1 fruit fly cellular context compared by ENCODE assay signal in genomic region chrX:2155868-2156267, dm6.
TF ChIP-seq lines count a peak whose summit lies in the region.

No protein-coding gene starts in this region.

TF ChIP-seq in whole organism, embryonic, 481 proteins besides CTCF, POLR2A, EP300 and RAD21 (continued from another document and continues in another):
- no peak for TF ChIP-seq toy (GFP tag; IDR thresholded peaks at IDR 0.05; lab: Robert Waterston, UW)
- TF ChIP-seq slou (GFP tag; optimal IDR thresholded peaks at IDR 0.05; lab: Kevin White, UChicago), result no peak
- no peak for TF ChIP-seq CG11398 (GFP tag; optimal IDR thresholded peaks at IDR 0.05; lab: Kevin White, UChicago)
- no peak for TF ChIP-seq unc-4 (GFP tag; IDR thresholded peaks at IDR 0.05; lab: Robert Waterston, UW; ENCODE audit: partially characterized antibody)
- TF ChIP-seq CG1233 (GFP tag; optimal IDR thresholded peaks at IDR 0.05; lab: Kevin White, UChicago), result no peak
- no peak for TF ChIP-seq CG4282 (GFP tag; optimal IDR thresholded peaks at IDR 0.05; lab: Kevin White, UChicago)
- TF ChIP-seq z (GFP tag; IDR thresholded peaks at IDR 0.05; lab: Robert Waterston, UW), result 0 out of 3 replicates have a peak, but pooled peaks have one; percentile 22
- no peak for TF ChIP-seq chif (GFP tag; optimal IDR thresholded peaks at IDR 0.05; lab: Kevin White, UChicago)
- no peak for TF ChIP-seq ERR (GFP tag; optimal IDR thresholded peaks at IDR 0.05; lab: Kevin White, UChicago)
- no peak for TF ChIP-seq dmrt99B (tag; optimal IDR thresholded peaks at IDR 0.05; lab: Kevin White, UChicago)
- peak; percentile 43 for TF ChIP-seq sd (tag; optimal IDR thresholded peaks at IDR 0.05; lab: Kevin White, UChicago)
- TF ChIP-seq CG10979 (tag; optimal IDR thresholded peaks at IDR 0.05; lab: Kevin White, UChicago), result no peak
- TF ChIP-seq hb (GFP tag; IDR thresholded peaks at IDR 0.05; lab: Robert Waterston, UW; ENCODE audit: partially characterized antibody), result no peak
- no peak for TF ChIP-seq CG16863 (GFP tag; optimal IDR thresholded peaks at IDR 0.05; lab: Kevin White, UChicago)
- no peak for TF ChIP-seq CG4707 (GFP tag; optimal IDR thresholded peaks at IDR 0.05; lab: Kevin White, UChicago)
- no peak for TF ChIP-seq luna (GFP tag; optimal IDR thresholded peaks at IDR 0.05; lab: Kevin White, UChicago)
- no peak for TF ChIP-seq scrt (GFP tag; optimal IDR thresholded peaks at IDR 0.05; lab: Kevin White, UChicago)
- TF ChIP-seq CG1602 (GFP tag; optimal IDR thresholded peaks at IDR 0.05; lab: Kevin White, UChicago), result no peak
- TF ChIP-seq pros (GFP tag; optimal IDR thresholded peaks at IDR 0.05; lab: Kevin White, UChicago), result no peak
- no peak for TF ChIP-seq mam (GFP tag; optimal IDR thresholded peaks at IDR 0.05; lab: Kevin White, UChicago)
- no peak for TF ChIP-seq CG43689 (GFP tag; IDR thresholded peaks at IDR 0.05; lab: Robert Waterston, UW)
- TF ChIP-seq vvl (GFP tag; IDR thresholded peaks at IDR 0.05; lab: Robert Waterston, UW), result peak; percentile 36; the same call in 1 of the 2 replicates
- TF ChIP-seq CG31365 (tag; optimal IDR thresholded peaks at IDR 0.05; lab: Kevin White, UChicago), result peak; percentile 70
- no peak for TF ChIP-seq az2 (GFP tag; optimal IDR thresholded peaks at IDR 0.05; lab: Kevin White, UChicago)
- TF ChIP-seq CG10543 (GFP tag; optimal IDR thresholded peaks at IDR 0.05; lab: Kevin White, UChicago), result no peak
- TF ChIP-seq CG18599 (GFP tag; optimal IDR thresholded peaks at IDR 0.05; lab: Kevin White, UChicago), result no peak
- no peak for TF ChIP-seq CG33213 (GFP tag; optimal IDR thresholded peaks at IDR 0.05; lab: Kevin White, UChicago)
- TF ChIP-seq mld (GFP tag; IDR thresholded peaks at IDR 0.05; lab: Robert Waterston, UW; ENCODE audit: partially characterized antibody), result no peak
- no peak for TF ChIP-seq mirr (GFP tag; optimal IDR thresholded peaks at IDR 0.05; lab: Kevin White, UChicago)
- TF ChIP-seq CG13287 (GFP tag; IDR thresholded peaks at IDR 0.05; lab: Robert Waterston, UW; ENCODE audit: partially characterized antibody), result no peak; the same call in 1 of the 2 replicates
- no peak for TF ChIP-seq sr (GFP tag; IDR thresholded peaks at IDR 0.05; lab: Robert Waterston, UW)
- no peak for TF ChIP-seq CG2875 (GFP tag; optimal IDR thresholded peaks at IDR 0.05; lab: Kevin White, UChicago)
- TF ChIP-seq repo (GFP tag; optimal IDR thresholded peaks at IDR 0.05; lab: Kevin White, UChicago), result no peak
- TF ChIP-seq CG10267 (tag; optimal IDR thresholded peaks at IDR 0.05; lab: Kevin White, UChicago), result peak; percentile 20
- TF ChIP-seq CG18262 (tag; optimal IDR thresholded peaks at IDR 0.05; lab: Kevin White, UChicago), result peak; percentile 3
- TF ChIP-seq caup (GFP tag; optimal IDR thresholded peaks at IDR 0.05; lab: Kevin White, UChicago; ENCODE audit: severe bottlenecking), result no peak
- no peak for TF ChIP-seq cwo (GFP tag; optimal IDR thresholded peaks at IDR 0.05; lab: Kevin White, UChicago)
- TF ChIP-seq CG17829 (tag; optimal IDR thresholded peaks at IDR 0.05; lab: Kevin White, UChicago), result peak; percentile 32
- TF ChIP-seq CG15073 (GFP tag; optimal IDR thresholded peaks at IDR 0.05; lab: Kevin White, UChicago), result no peak
- TF ChIP-seq CG8281 (tag; optimal IDR thresholded peaks at IDR 0.05; lab: Kevin White, UChicago), result no peak
- no peak for TF ChIP-seq CG31441 (GFP tag; IDR thresholded peaks at IDR 0.05; lab: Robert Waterston, UW)
- no peak for TF ChIP-seq ttk (GFP tag; IDR thresholded peaks at IDR 0.05; lab: Robert Waterston, UW)
- TF ChIP-seq nau (GFP tag; optimal IDR thresholded peaks at IDR 0.05; lab: Kevin White, UChicago), result no peak
- no peak for TF ChIP-seq amos (GFP tag; IDR thresholded peaks at IDR 0.05; lab: Robert Waterston, UW; ENCODE audit: partially characterized antibody)
- TF ChIP-seq CG2712 (tag; optimal IDR thresholded peaks at IDR 0.05; lab: Kevin White, UChicago), result peak; percentile 30
- TF ChIP-seq Xbp1 (GFP tag; optimal IDR thresholded peaks at IDR 0.05; lab: Kevin White, UChicago), result no peak
- no peak for TF ChIP-seq Awh (GFP tag; IDR thresholded peaks at IDR 0.05; lab: Robert Waterston, UW)
- TF ChIP-seq Hmr (GFP tag; optimal IDR thresholded peaks at IDR 0.05; lab: Kevin White, UChicago), result no peak
- no peak for TF ChIP-seq eyg (GFP tag; optimal IDR thresholded peaks at IDR 0.05; lab: Kevin White, UChicago)
- no peak for TF ChIP-seq onecut (GFP tag; IDR thresholded peaks at IDR 0.05; lab: Robert Waterston, UW)
- no peak for TF ChIP-seq zen (tag; optimal IDR thresholded peaks at IDR 0.05; lab: Kevin White, UChicago)
- TF ChIP-seq oc (tag; optimal IDR thresholded peaks at IDR 0.05; lab: Kevin White, UChicago), result peak; percentile 74
- TF ChIP-seq CG34224 (GFP tag; IDR thresholded peaks at IDR 0.05; lab: Robert Waterston, UW; ENCODE audit: partially characterized antibody), result no peak
- TF ChIP-seq CG5180 (GFP tag; optimal IDR thresholded peaks at IDR 0.05; lab: Kevin White, UChicago), result no peak
- peak; percentile 64 for TF ChIP-seq Sox102F (GFP tag; optimal IDR thresholded peaks at IDR 0.05; lab: Kevin White, UChicago)
- TF ChIP-seq CG15011 (GFP tag; optimal IDR thresholded peaks at IDR 0.05; lab: Kevin White, UChicago), result no peak
- TF ChIP-seq ems (GFP tag; optimal IDR thresholded peaks at IDR 0.05; lab: Kevin White, UChicago), result no peak
- TF ChIP-seq lmd (GFP tag; IDR thresholded peaks at IDR 0.05; lab: Robert Waterston, UW), result no peak
- no peak for TF ChIP-seq CG7745 (tag; optimal IDR thresholded peaks at IDR 0.05; lab: Kevin White, UChicago)
- TF ChIP-seq lov (optimal IDR thresholded peaks at IDR 0.05; lab: Kevin White, UChicago), result no peak
- no peak for TF ChIP-seq lov (GFP tag; IDR thresholded peaks at IDR 0.05; lab: Robert Waterston, UW)
- no peak for TF ChIP-seq CG9727 (GFP tag; optimal IDR thresholded peaks at IDR 0.05; lab: Kevin White, UChicago)
- TF ChIP-seq MESR4 (GFP tag; optimal IDR thresholded peaks at IDR 0.05; lab: Kevin White, UChicago), result peak; percentile 9
- no peak for TF ChIP-seq HLHmδ (GFP tag; optimal IDR thresholded peaks at IDR 0.05; lab: Kevin White, UChicago)
- no peak for TF ChIP-seq CG9817 (tag; optimal IDR thresholded peaks at IDR 0.05; lab: Kevin White, UChicago)
- 0 out of 3 replicates have a peak, but pooled peaks have one; percentile 42 for TF ChIP-seq Opbp (GFP tag; IDR thresholded peaks at IDR 0.05; lab: Robert Waterston, UW; ENCODE audit: partially characterized antibody)
- TF ChIP-seq Doc2 (GFP tag; IDR thresholded peaks at IDR 0.05; lab: Robert Waterston, UW), result no peak
- no peak for TF ChIP-seq sc (optimal IDR thresholded peaks at IDR 0.05; lab: Kevin White, UChicago)
- TF ChIP-seq sc (GFP tag; optimal IDR thresholded peaks at IDR 0.05; lab: Kevin White, UChicago), result no peak
- peak; percentile 100 for TF ChIP-seq wek (GFP tag; optimal IDR thresholded peaks at IDR 0.05; lab: Kevin White, UChicago)
- TF ChIP-seq CG17328 (GFP tag; IDR thresholded peaks at IDR 0.05; lab: Robert Waterston, UW), result no peak
- peak; percentile 93 for TF ChIP-seq CG12769 (tag; optimal IDR thresholded peaks at IDR 0.05; lab: Kevin White, UChicago)
- no peak for TF ChIP-seq CG9797 (GFP tag; optimal IDR thresholded peaks at IDR 0.05; lab: Kevin White, UChicago)
- no peak for TF ChIP-seq CG31224 (GFP tag; IDR thresholded peaks at IDR 0.05; lab: Robert Waterston, UW)
- TF ChIP-seq CG17186 (GFP tag; optimal IDR thresholded peaks at IDR 0.05; lab: Kevin White, UChicago), result no peak
- TF ChIP-seq gce (GFP tag; IDR thresholded peaks at IDR 0.05; lab: Robert Waterston, UW), result no peak
- TF ChIP-seq CG13123 (GFP tag; optimal IDR thresholded peaks at IDR 0.05; lab: Kevin White, UChicago), result no peak
- TF ChIP-seq tx (GFP tag; optimal IDR thresholded peaks at IDR 0.05; lab: Kevin White, UChicago), result no peak
- TF ChIP-seq CG13775 (GFP tag; optimal IDR thresholded peaks at IDR 0.05; lab: Kevin White, UChicago), result no peak
- no peak for TF ChIP-seq CG8089 (GFP tag; optimal IDR thresholded peaks at IDR 0.05; lab: Kevin White, UChicago)
- no peak for TF ChIP-seq Rfx (GFP tag; IDR thresholded peaks at IDR 0.05; lab: Robert Waterston, UW)
- TF ChIP-seq bcd (GFP tag; optimal IDR thresholded peaks at IDR 0.05; lab: Kevin White, UChicago), result no peak
- peak; percentile 14; the same call in 1 of the 2 replicates for TF ChIP-seq Scr (GFP tag; IDR thresholded peaks at IDR 0.05; lab: Robert Waterston, UW; ENCODE audit: partially characterized antibody)
- no peak for TF ChIP-seq CG17802 (tag; optimal IDR thresholded peaks at IDR 0.05; lab: Kevin White, UChicago)
- no peak for TF ChIP-seq Dfd (GFP tag; optimal IDR thresholded peaks at IDR 0.05; lab: Kevin White, UChicago)
- no peak for TF ChIP-seq CG32767 (GFP tag; IDR thresholded peaks at IDR 0.05; lab: Robert Waterston, UW)
- peak; percentile 21 for TF ChIP-seq pzg (GFP tag; optimal IDR thresholded peaks at IDR 0.05; lab: Kevin White, UChicago)
- no peak for TF ChIP-seq salm (tag; optimal IDR thresholded peaks at IDR 0.05; lab: Kevin White, UChicago)
- no peak for TF ChIP-seq tap (tag; optimal IDR thresholded peaks at IDR 0.05; lab: Kevin White, UChicago)
- TF ChIP-seq Abd-B (GFP tag; optimal IDR thresholded peaks at IDR 0.05; lab: Kevin White, UChicago), result no peak
- TF ChIP-seq jumu (GFP tag; optimal IDR thresholded peaks at IDR 0.05; lab: Kevin White, UChicago), result no peak
- TF ChIP-seq Adf1 (GFP tag; IDR thresholded peaks at IDR 0.05; lab: Robert Waterston, UW), result peak; percentile 60; the same call in 1 of the 2 replicates
- TF ChIP-seq CG2889 (GFP tag; IDR thresholded peaks at IDR 0.05; lab: Robert Waterston, UW), result no peak
- no peak for TF ChIP-seq CG6689 (GFP tag; IDR thresholded peaks at IDR 0.05; lab: Robert Waterston, UW)
- peak; percentile 24 for TF ChIP-seq Deaf1 (tag; optimal IDR thresholded peaks at IDR 0.05; lab: Kevin White, UChicago)
- TF ChIP-seq CG7357 (GFP tag; IDR thresholded peaks at IDR 0.05; lab: Robert Waterston, UW), result no peak
- TF ChIP-seq btn (GFP tag; optimal IDR thresholded peaks at IDR 0.05; lab: Kevin White, UChicago), result peak; percentile 2
- TF ChIP-seq Atf-2 (GFP tag; optimal IDR thresholded peaks at IDR 0.05; lab: Kevin White, UChicago), result no peak
- TF ChIP-seq CG10959 (GFP tag; IDR thresholded peaks at IDR 0.05; lab: Robert Waterston, UW), result no peak
- TF ChIP-seq CG2199 (GFP tag; IDR thresholded peaks at IDR 0.05; lab: Robert Waterston, UW), result peak; percentile 76; the same call in 2 of the 3 replicates
- no peak for TF ChIP-seq gsb-n (tag; optimal IDR thresholded peaks at IDR 0.05; lab: Kevin White, UChicago)
- TF ChIP-seq CG12299 (tag; optimal IDR thresholded peaks at IDR 0.05; lab: Kevin White, UChicago), result no peak
- peak; percentile 60 for TF ChIP-seq zf30C (GFP tag; optimal IDR thresholded peaks at IDR 0.05; lab: Kevin White, UChicago)
- TF ChIP-seq exex (tag; optimal IDR thresholded peaks at IDR 0.05; lab: Kevin White, UChicago), result peak; percentile 9
- no peak for TF ChIP-seq NC2α (GFP tag; optimal IDR thresholded peaks at IDR 0.05; lab: Kevin White, UChicago)
- no peak for TF ChIP-seq croc (GFP tag; conservative IDR thresholded peaks at IDR 0.05; lab: Robert Waterston, UW)
- no peak for TF ChIP-seq CG16779 (GFP tag; IDR thresholded peaks at IDR 0.05; lab: Robert Waterston, UW)
- no peak for TF ChIP-seq ab (GFP tag; optimal IDR thresholded peaks at IDR 0.05; lab: Kevin White, UChicago)
- peak; percentile 52 for TF ChIP-seq HmgD (GFP tag; optimal IDR thresholded peaks at IDR 0.05; lab: Kevin White, UChicago)
- TF ChIP-seq CG7839 (tag; optimal IDR thresholded peaks at IDR 0.05; lab: Kevin White, UChicago), result no peak
- no peak for TF ChIP-seq CG14441 (GFP tag; IDR thresholded peaks at IDR 0.05; lab: Robert Waterston, UW)
- TF ChIP-seq tgo (GFP tag; IDR thresholded peaks at IDR 0.05; lab: Robert Waterston, UW), result no peak
- TF ChIP-seq CG1529 (GFP tag; optimal IDR thresholded peaks at IDR 0.05; lab: Kevin White, UChicago), result no peak
- no peak for TF ChIP-seq CG5245 (GFP tag; optimal IDR thresholded peaks at IDR 0.05; lab: Kevin White, UChicago)
- TF ChIP-seq sqz (GFP tag; optimal IDR thresholded peaks at IDR 0.05; lab: Kevin White, UChicago), result no peak
- TF ChIP-seq grn (GFP tag; optimal IDR thresholded peaks at IDR 0.05; lab: Kevin White, UChicago), result no peak
- TF ChIP-seq Ptx1 (GFP tag; IDR thresholded peaks at IDR 0.05; lab: Robert Waterston, UW), result peak; percentile 39; the same call in 1 of the 2 replicates
- TF ChIP-seq Bteb2 (GFP tag; optimal IDR thresholded peaks at IDR 0.05; lab: Kevin White, UChicago), result no peak
- TF ChIP-seq chm (GFP tag; IDR thresholded peaks at IDR 0.05; lab: Robert Waterston, UW), result no peak
- TF ChIP-seq hkb (optimal IDR thresholded peaks at IDR 0.05; lab: Kevin White, UChicago), result no peak
- no peak for TF ChIP-seq hkb (GFP tag; IDR thresholded peaks at IDR 0.05; lab: Robert Waterston, UW)
- TF ChIP-seq CG10274 (GFP tag; optimal IDR thresholded peaks at IDR 0.05; lab: Kevin White, UChicago), result no peak
- TF ChIP-seq nerfin-1 (tag; optimal IDR thresholded peaks at IDR 0.05; lab: Kevin White, UChicago), result peak; percentile 10
- TF ChIP-seq sens-2 (GFP tag; IDR thresholded peaks at IDR 0.05; lab: Robert Waterston, UW), result no peak
- TF ChIP-seq stwl (tag; optimal IDR thresholded peaks at IDR 0.05; lab: Kevin White, UChicago), result peak; percentile 20
- no peak for TF ChIP-seq Dbx (GFP tag; IDR thresholded peaks at IDR 0.05; lab: Robert Waterston, UW)
- no peak for TF ChIP-seq crc (GFP tag; optimal IDR thresholded peaks at IDR 0.05; lab: Kevin White, UChicago)
- no peak for TF ChIP-seq aop (GFP tag; IDR thresholded peaks at IDR 0.05; lab: Robert Waterston, UW)
- TF ChIP-seq CG17385 (GFP tag; optimal IDR thresholded peaks at IDR 0.05; lab: Kevin White, UChicago), result no peak
- TF ChIP-seq CG8924 (tag; optimal IDR thresholded peaks at IDR 0.05; lab: Kevin White, UChicago), result peak; percentile 5
- no peak for TF ChIP-seq ro (GFP tag; IDR thresholded peaks at IDR 0.05; lab: Robert Waterston, UW)
- TF ChIP-seq Ssrp (tag; optimal IDR thresholded peaks at IDR 0.05; lab: Kevin White, UChicago), result no peak
- TF ChIP-seq Dad (GFP tag; optimal IDR thresholded peaks at IDR 0.05; lab: Kevin White, UChicago), result no peak
- no peak for TF ChIP-seq CG14050 (GFP tag; IDR thresholded peaks at IDR 0.05; lab: Robert Waterston, UW)
- TF ChIP-seq dm (GFP tag; optimal IDR thresholded peaks at IDR 0.05; lab: Kevin White, UChicago), result no peak
- no peak for TF ChIP-seq esg (GFP tag; conservative IDR thresholded peaks at IDR 0.05; lab: Robert Waterston, UW)
- no peak for TF ChIP-seq Bdp1 (GFP tag; optimal IDR thresholded peaks at IDR 0.05; lab: Kevin White, UChicago)
- no peak for TF ChIP-seq Hr51 (GFP tag; optimal IDR thresholded peaks at IDR 0.05; lab: Kevin White, UChicago)
